Worm (Caenorhabditis elegans): ENCODE data around the gene T07D3.9.
A peak's percentile ranks its signal among the peaks of the same experiment; 100 is the strongest.
"Not testable (repeated sequence)": the region's sequence is repeated elsewhere in the genome, so short reads cannot be mapped to it uniquely, and the experiment has no call there.

T07D3.9 gene

ce11 chrII:932718-933117, 32.0 kb upstream of the T07D3.9 start, which contains the start of gene acs-15:
Gene acs-15 (plus strand): TSS chrII:933018.
- no peak for TF ChIP-seq nhr-10 (tag; optimal IDR thresholded peaks at IDR 0.05)
- TF ChIP-seq nhr-25 (tag; optimal IDR thresholded peaks at IDR 0.05) = no peak
- no peak for TF ChIP-seq lin-13 (GFP tag; optimal IDR thresholded peaks at IDR 0.05)
- TF ChIP-seq ceh-16 (tag; optimal IDR thresholded peaks at IDR 0.05) = no peak
- TF ChIP-seq ztf-4 (tag; optimal IDR thresholded peaks at IDR 0.05) = no peak
- TF ChIP-seq nhr-11 (tag; optimal IDR thresholded peaks at IDR 0.05) = no peak
- TF ChIP-seq blmp-1 (tag; optimal IDR thresholded peaks at IDR 0.05; ENCODE audit: insufficient read depth) = no peak
- no peak for TF ChIP-seq crh-2 (tag; optimal IDR thresholded peaks at IDR 0.05)
- no peak for TF ChIP-seq snpc-4 (tag; optimal IDR thresholded peaks at IDR 0.05)
- no peak for TF ChIP-seq zag-1 (tag; optimal IDR thresholded peaks at IDR 0.05)
- TF ChIP-seq unc-39 (tag; optimal IDR thresholded peaks at IDR 0.05) = no peak
- TF ChIP-seq elt-1 (tag; optimal IDR thresholded peaks at IDR 0.05) = no peak
- no peak for TF ChIP-seq lin-11 (tag; optimal IDR thresholded peaks at IDR 0.05)
- no peak for TF ChIP-seq unc-55 (GFP tag; optimal IDR thresholded peaks at IDR 0.05)
- no peak for TF ChIP-seq unc-62 (GFP tag; optimal IDR thresholded peaks at IDR 0.05)
- no peak for TF ChIP-seq lin-39 (tag; optimal IDR thresholded peaks at IDR 0.05)

- TF ChIP-seq peb-1 (tag; optimal IDR thresholded peaks at IDR 0.05); nhr-12 (tag; optimal IDR thresholded peaks at IDR 0.05); ztf-1 (GFP tag; conservative IDR thresholded peaks at IDR 0.05): not testable (repeated sequence)
Observed at ce11 chrII:930871-931270, 30.2 kb upstream of the T07D3.9 start, which contains the start of gene fbxc-34. Gene fbxc-34 (plus strand): TSS chrII:931171.

ce11 chrII:927331-927730, 26.6 kb upstream of the T07D3.9 start, which contains the start of gene R07C3.13:
Gene R07C3.13 (minus strand): TSS chrII:927431.
- TF ChIP-seq sma-3 (GFP tag; optimal IDR thresholded peaks at IDR 0.05) = no peak
- no peak for TF ChIP-seq blmp-1 (tag; optimal IDR thresholded peaks at IDR 0.05; ENCODE audit: insufficient read depth)
- no peak for TF ChIP-seq nhr-12 (tag; optimal IDR thresholded peaks at IDR 0.05)
- no peak for TF ChIP-seq unc-62 (GFP tag; optimal IDR thresholded peaks at IDR 0.05)
- TF ChIP-seq nhr-23 (tag; optimal IDR thresholded peaks at IDR 0.05) = no peak
- TF ChIP-seq elt-1 (tag; optimal IDR thresholded peaks at IDR 0.05) = no peak
- no peak for TF ChIP-seq nhr-129 (tag; optimal IDR thresholded peaks at IDR 0.05)
- TF ChIP-seq lin-39 (tag; optimal IDR thresholded peaks at IDR 0.05) = no peak
- TF ChIP-seq F13H6.1 (tag; optimal IDR thresholded peaks at IDR 0.05) = no peak
- TF ChIP-seq Y55F3AM.14 (GFP tag; optimal IDR thresholded peaks at IDR 0.05) = no peak
- no peak for TF ChIP-seq gmeb-1 (tag; optimal IDR thresholded peaks at IDR 0.05)
- no peak for TF ChIP-seq ztf-1 (GFP tag; conservative IDR thresholded peaks at IDR 0.05)
- no peak for TF ChIP-seq elt-3 (tag; optimal IDR thresholded peaks at IDR 0.05)

- TF ChIP-seq ama-1 (optimal IDR thresholded peaks at IDR 0.05) (no peak), peb-1 (tag; optimal IDR thresholded peaks at IDR 0.05) (no peak), F13H6.1 (tag; optimal IDR thresholded peaks at IDR 0.05) (no peak)
Observed at ce11 chrII:923521-923920, 22.8 kb upstream of the T07D3.9 start, which contains the start of gene fbxc-28. Gene fbxc-28 (plus strand): TSS chrII:923821.

ce11 chrII:922778-923177, 22.1 kb upstream of the T07D3.9 start:
- TF ChIP-seq snpc-4 (tag; optimal IDR thresholded peaks at IDR 0.05) = no peak
- TF ChIP-seq fos-1 (tag; optimal IDR thresholded peaks at IDR 0.05) = peak; percentile 84
- no peak for TF ChIP-seq ZK546.5 (tag; optimal IDR thresholded peaks at IDR 0.05)

- TF ChIP-seq skn-1 (tag; optimal IDR thresholded peaks at IDR 0.05) (no peak), blmp-1 (tag; optimal IDR thresholded peaks at IDR 0.05; ENCODE audit: insufficient read depth) (no peak), nhr-129 (tag; optimal IDR thresholded peaks at IDR 0.05) (no peak), Y55F3AM.14 (GFP tag; optimal IDR thresholded peaks at IDR 0.05) (no peak), aly-2 (tag; optimal IDR thresholded peaks at IDR 0.05) (no peak), ama-1 (optimal IDR thresholded peaks at IDR 0.05) (no peak), nhr-25 (tag; optimal IDR thresholded peaks at IDR 0.05) (no peak), sma-3 (GFP tag; optimal IDR thresholded peaks at IDR 0.05) (no peak), lsy-2 (tag; optimal IDR thresholded peaks at IDR 0.05) (no peak), snpc-4 (tag; optimal IDR thresholded peaks at IDR 0.05) (no peak), ztf-11 (tag; optimal IDR thresholded peaks at IDR 0.05) (no peak), elt-3 (tag; optimal IDR thresholded peaks at IDR 0.05) (no peak), C34F6.9 (tag; optimal IDR thresholded peaks at IDR 0.05) (no peak)
Observed at ce11 chrII:920326-920725, 19.6 kb upstream of the T07D3.9 start.
